Worm (Caenorhabditis elegans) whole organism, L4 larva: ENCODE data around the gene F46C5.4.

ENCODE experiments used
- R02D3.7 ChIP-seq: fragments of 150-350 bp; sonication (generic microtip); optimal IDR thresholded peaks from 3 replicates; lab custom pipeline; 2014; ENCODE audit warnings: missing biosample characterization, missing genetic modification characterization
- Y75B8A.6 ChIP-seq: fragments of 200-800 bp; sonication (Bioruptor generic); IDR thresholded peaks from 2 replicates; pipeline ENCODE4 v1.3.6; 2022; ENCODE audit warnings: missing genetic modification reagents, missing genetic modification characterization, missing compliant biosample characterization
- aha-1 ChIP-seq: fragments of 150-350 bp; peaks from one replicate; lab custom pipeline; 2014; ENCODE audit warnings: missing biosample characterization, missing genetic modification characterization
- ceh-82 ChIP-seq: sonication (generic microtip); optimal IDR thresholded peaks from 2 replicates; lab custom pipeline; 2017; ENCODE audit warnings: missing biosample characterization, missing genetic modification characterization
- daf-12 ChIP-seq: fragments of 150-350 bp; optimal IDR thresholded peaks from 2 replicates; lab custom pipeline; 2014; ENCODE audit warnings: missing biosample characterization, missing genetic modification reagents, missing genetic modification characterization
- daf-16 ChIP-seq, 3 experiments: sonication (generic microtip); optimal IDR thresholded peaks; 2 replicates each; lab custom pipeline; 2016 to 2017; ENCODE audit warnings: missing genetic modification characterization in 3 of 3, missing genetic modification reagents in 3 of 3, mild to moderate bottlenecking in 2 of 3, missing compliant biosample characterization in 2 of 3, missing biosample characterization in 1 of 3, moderate library complexity in 1 of 3
- dpl-1 ChIP-seq: fragments of 150-350 bp; optimal IDR thresholded peaks from 2 replicates; lab custom pipeline; 2014; ENCODE audit warnings: missing biosample characterization, missing genetic modification reagents, missing genetic modification characterization
- dve-1 ChIP-seq: sonication (generic microtip); optimal IDR thresholded peaks from 2 replicates; lab custom pipeline; 2017; ENCODE audit warnings: antibody characterized with exemption, mild to moderate bottlenecking, missing genetic modification characterization, missing compliant biosample characterization; ENCODE audit not compliant: insufficient read depth
- lin-13 ChIP-seq: fragments of 150-350 bp; optimal IDR thresholded peaks from 2 replicates; lab custom pipeline; 2014; ENCODE audit warnings: missing biosample characterization, missing genetic modification reagents, missing genetic modification characterization
- lsy-2 ChIP-seq, 2 experiments: fragments of 150-350 bp in 1 of 2; sonication (generic microtip) in 1 of 2; optimal IDR thresholded peaks; 2 replicates each; lab custom pipeline; 2014 to 2017; ENCODE audit warnings: missing biosample characterization in 2 of 2, missing genetic modification characterization in 2 of 2
- madf-9 ChIP-seq: fragments of 200-800 bp; sonication (Bioruptor generic); conservative IDR thresholded peaks from 2 replicates; pipeline ENCODE4 v1.3.6; 2022; ENCODE audit warnings: missing genetic modification reagents, missing genetic modification characterization, missing compliant biosample characterization
- mes-2 ChIP-seq: sonication (generic microtip); optimal IDR thresholded peaks from 2 replicates; lab custom pipeline; 2016; ENCODE audit warnings: missing genotype, mild to moderate bottlenecking, missing genetic modification characterization, missing compliant biosample characterization; ENCODE audit not compliant: poor library complexity, severe bottlenecking
- nhr-111 ChIP-seq: fragments of 200-800 bp; sonication (Bioruptor generic); optimal IDR thresholded peaks from 2 replicates; lab custom pipeline; 2018; ENCODE audit warnings: mild to moderate bottlenecking, missing genetic modification characterization, missing compliant biosample characterization
- nhr-77 ChIP-seq: fragments of 150-350 bp; optimal IDR thresholded peaks from 2 replicates; lab custom pipeline; 2014; ENCODE audit warnings: missing biosample characterization, missing genetic modification characterization
- pha-4 ChIP-seq, 2 experiments: fragments of 150-350 bp in 1 of 2; fragments of 200-800 bp in 1 of 2; sonication (Bioruptor generic) in 1 of 2; IDR thresholded peaks in 1 of 2; optimal IDR thresholded peaks in 1 of 2; 2 replicates each; pipeline versions ENCODE4 v1.3.6 to Lab custom; 2014 to 2022; ENCODE audit warnings: missing genetic modification characterization in 2 of 2, missing genetic modification reagents in 2 of 2, missing biosample characterization in 1 of 2, missing compliant biosample characterization in 1 of 2
- rbr-2 ChIP-seq: sonication (generic microtip); optimal IDR thresholded peaks from 2 replicates; lab custom pipeline; 2016; ENCODE audit warnings: missing genotype, missing genetic modification characterization, missing compliant biosample characterization
- skn-1 ChIP-seq: fragments of 150-350 bp; optimal IDR thresholded peaks from 2 replicates; lab custom pipeline; 2014; ENCODE audit warnings: missing biosample characterization, missing genetic modification characterization
- tra-1 ChIP-seq: fragments of 200-800 bp; sonication (Bioruptor generic); IDR thresholded peaks from 2 replicates; pipeline ENCODE4 v1.3.6; 2022; ENCODE audit warnings: missing genetic modification reagents, missing genetic modification characterization, missing compliant biosample characterization

The F46C5.4 gene

DNA sequence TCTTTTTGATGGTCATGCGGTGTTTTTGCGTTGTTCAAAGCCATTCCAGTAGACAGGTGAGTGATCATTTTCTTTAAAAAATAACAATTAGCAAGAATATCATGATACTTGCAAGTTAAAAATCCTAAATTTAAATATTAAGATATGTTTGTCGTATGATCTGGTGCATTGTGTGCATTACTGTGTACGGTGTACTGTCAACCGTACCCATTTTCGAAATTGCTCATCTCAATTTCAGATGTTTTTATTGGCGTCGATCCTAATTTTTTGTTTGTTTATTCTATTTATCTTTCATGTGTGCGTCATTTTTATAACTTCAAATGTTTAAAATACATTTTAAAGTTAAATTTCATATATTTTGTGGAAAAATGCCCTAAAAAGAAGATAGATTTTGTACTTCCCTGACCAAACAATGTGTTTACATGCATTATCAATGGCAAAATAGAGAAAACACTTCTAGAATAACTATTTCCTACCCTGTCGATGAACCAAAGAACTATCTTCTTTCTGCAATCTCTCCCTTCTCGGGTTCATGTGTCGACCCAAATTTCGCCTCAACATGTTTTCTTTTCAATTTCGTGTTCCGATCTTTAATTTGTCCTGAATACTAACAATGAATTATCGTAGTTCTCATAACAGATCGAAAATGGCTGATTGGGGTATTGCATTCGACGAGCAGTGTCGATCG is 48.5 kb downstream of the F46C5.4 start, which contains the start of the genes T07D4.5 and ddx-19:
Gene T07D4.5 (minus strand): TSS at position 71 of the 688 bp plus-strand sequence.
Gene ddx-19 (plus strand): TSS at position 638 of the 688 bp plus-strand sequence.
- TF ChIP-seq tra-1 (GFP tag; lab: Robert Waterston, UW) (no peak), lin-13 (GFP tag; lab: Kevin White, UChicago) (no peak), nhr-111 (GFP tag; lab: Kevin White, UChicago) (no peak), daf-12 (no peak), pha-4 (GFP tag; IDR thresholded peaks at IDR 0.05; lab: Robert Waterston, UW) (no peak), pha-4 (tag; optimal IDR thresholded peaks at IDR 0.05; lab: Kevin White, UChicago) (peak; percentile 61), nhr-77 (tag; lab: Kevin White, UChicago) (peak; percentile 1), lsy-2 (tag; optimal IDR thresholded peaks at IDR 0.05; lab: Kevin White, UChicago) (peak; percentile 75 to 98), R02D3.7 (tag; lab: Kevin White, UChicago) (no peak), ceh-82 (tag; lab: Kevin White, UChicago) (no peak), Y75B8A.6 (GFP tag; lab: Robert Waterston, UW) (no peak), skn-1 (tag; lab: Kevin White, UChicago) (no peak), dpl-1 (GFP tag; lab: Kevin White, UChicago) (peak; percentile 62), rbr-2 (tag; lab: Kevin White, UChicago) (peak; percentile 34), madf-9 (GFP tag; lab: Robert Waterston, UW) (no peak), dve-1 (tag; lab: Kevin White, UChicago) (peak; percentile 71), daf-16 (GFP tag; optimal IDR thresholded peaks at IDR 0.05; lab: Kevin White, UChicago) (no peak), daf-16 (tag; optimal IDR thresholded peaks at IDR 0.05; lab: Kevin White, UChicago) (peak; percentile 41), aha-1 (tag; lab: Kevin White, UChicago) (peak; percentile 72), mes-2 (peak; percentile 75)
